Fruit fly (Drosophila melanogaster) whole organism, wandering third instar larva: ENCODE measurements around the gene CG17328.

Source experiments
- Dfd ChIP-seq: fragments of >200 bp; optimal IDR thresholded peaks from 2 replicates; lab custom pipeline; 2017; ENCODE audit warnings: missing biosample characterization, missing genetic modification characterization
- HLH106 ChIP-seq: fragments of 200-800 bp; optimal IDR thresholded peaks from 3 replicates; lab custom pipeline; 2019; ENCODE audit warnings: missing biosample characterization, mild to moderate bottlenecking, missing genetic modification characterization, moderate library complexity
- Myc ChIP-seq: fragments of >200 bp; optimal IDR thresholded peaks from 2 replicates; lab custom pipeline; 2017
- ey ChIP-seq: fragments of 200-800 bp; sonication (Bioruptor generic); optimal IDR thresholded peaks from 2 replicates; lab custom pipeline; 2016; ENCODE audit warnings: missing biosample characterization, missing genetic modification characterization
- foxo ChIP-seq, 2 experiments: fragments of 200-800 bp; sonication (Bioruptor generic); optimal IDR thresholded peaks; 2 replicates in 1 of 2; 3 replicates in 1 of 2; lab custom pipeline; 2016 to 2017; ENCODE audit warnings: missing biosample characterization in 2 of 2, missing genetic modification characterization in 2 of 2
- h ChIP-seq: fragments of 200-800 bp; sonication (Bioruptor generic); optimal IDR thresholded peaks from 3 replicates; lab custom pipeline; 2016; ENCODE audit warnings: missing biosample characterization, mild to moderate bottlenecking, missing genetic modification characterization
- lola ChIP-seq: fragments of >200 bp; optimal IDR thresholded peaks from 2 replicates; lab custom pipeline; 2017; ENCODE audit warnings: missing biosample characterization, missing genetic modification characterization
- pan ChIP-seq: fragments of >200 bp; optimal IDR thresholded peaks from 2 replicates; lab custom pipeline; 2017
- psq ChIP-seq: fragments of 200-800 bp; sonication (Bioruptor generic); optimal IDR thresholded peaks from 3 replicates; lab custom pipeline; 2017; ENCODE audit warnings: missing biosample characterization, mild to moderate bottlenecking, missing genetic modification characterization, moderate library complexity
- usp ChIP-seq: fragments of >200 bp; optimal IDR thresholded peaks from 2 replicates; lab custom pipeline; 2017; ENCODE audit warnings: missing biosample characterization, missing genetic modification characterization
- woc ChIP-seq: sonication (Bioruptor generic); optimal IDR thresholded peaks from 2 replicates; lab custom pipeline; 2016; ENCODE audit warnings: missing biosample characterization, mild to moderate bottlenecking, missing genetic modification characterization

dm6 chr2L:16325515-16326257 lies 25.9 kb downstream of the CG17328 start, which contains the start of gene cact:
- TF ChIP-seq foxo (GFP tag; optimal IDR thresholded peaks at IDR 0.05; lab: Kevin White, UChicago) (peak; percentile 79 to 96), Myc (lab: Kevin White, UChicago) (no peak), usp (GFP tag; lab: Kevin White, UChicago) (no peak), pan (lab: Kevin White, UChicago) (no peak), Dfd (GFP tag; lab: Kevin White, UChicago) (no peak), woc (GFP tag; lab: Kevin White, UChicago) (peak; percentile 98), lola (no peak), h (GFP tag; lab: Kevin White, UChicago) (peak; percentile 97), psq (GFP tag; lab: Kevin White, UChicago) (peak; percentile 88), ey (GFP tag; lab: Kevin White, UChicago) (peak; percentile 96), HLH106 (tag; lab: Kevin White, UChicago) (peak; percentile 91)
